Worm (Caenorhabditis elegans) whole organism, L2 larva: ENCODE results near the gene irld-18.
A peak's percentile ranks its signal among the peaks of the same experiment; 100 is the strongest.

ENCODE experiments used
- F13H6.1 ChIP-seq: sonication (generic microtip); optimal IDR thresholded peaks from 2 replicates; lab custom pipeline; 2016; ENCODE audit warnings: missing genetic modification characterization, missing compliant biosample characterization
- R02D3.7 ChIP-seq: fragments of 150-350 bp; optimal IDR thresholded peaks from 2 replicates; lab custom pipeline; 2014; ENCODE audit warnings: missing biosample characterization, missing genetic modification characterization
- Y55F3AM.14 ChIP-seq: fragments of 200-800 bp; sonication (Bioruptor generic); optimal IDR thresholded peaks from 2 replicates; lab custom pipeline; 2018; ENCODE audit warnings: mild to moderate bottlenecking, missing genetic modification characterization, missing compliant biosample characterization
- alr-1 ChIP-seq: fragments of 150-350 bp; optimal IDR thresholded peaks from 2 replicates; lab custom pipeline; 2014; ENCODE audit warnings: missing biosample characterization, missing genetic modification characterization
- ama-1 ChIP-seq: fragments of 150-350 bp; optimal IDR thresholded peaks from 2 replicates; lab custom pipeline; 2018; ENCODE audit warnings: inconsistent platforms
- blmp-1 ChIP-seq: sonication (generic microtip); optimal IDR thresholded peaks from 2 replicates; lab custom pipeline; 2017; ENCODE audit warnings: missing genetic modification characterization, mild to moderate bottlenecking, missing compliant biosample characterization, antibody characterized with exemption, moderate library complexity; ENCODE audit not compliant: insufficient read depth
- ceh-16 ChIP-seq: fragments of 150-350 bp; optimal IDR thresholded peaks from 2 replicates; lab custom pipeline; 2014; ENCODE audit warnings: missing biosample characterization, missing genetic modification characterization
- crh-2 ChIP-seq: sonication (generic microtip); optimal IDR thresholded peaks from 2 replicates; lab custom pipeline; 2017; ENCODE audit warnings: missing biosample characterization, missing genetic modification characterization
- dmd-4 ChIP-seq: sonication (generic microtip); optimal IDR thresholded peaks from 2 replicates; lab custom pipeline; 2017; ENCODE audit warnings: missing biosample characterization, missing genetic modification characterization
- egl-27 ChIP-seq: sonication (generic microtip); optimal IDR thresholded peaks from 3 replicates; lab custom pipeline; 2017; ENCODE audit warnings: missing biosample characterization, missing genetic modification reagents, missing genetic modification characterization
- elt-1 ChIP-seq: fragments of 150-350 bp; optimal IDR thresholded peaks from 2 replicates; lab custom pipeline; 2014; ENCODE audit warnings: missing biosample characterization, missing genetic modification characterization
- elt-3 ChIP-seq: sonication (generic microtip); optimal IDR thresholded peaks from 2 replicates; lab custom pipeline; 2017; ENCODE audit warnings: missing biosample characterization, missing genetic modification characterization
- fos-1 ChIP-seq: fragments of 150-350 bp; optimal IDR thresholded peaks from 2 replicates; lab custom pipeline; 2014; ENCODE audit warnings: missing biosample characterization, missing genetic modification characterization
- gmeb-1 ChIP-seq: fragments of 150-350 bp; optimal IDR thresholded peaks from 2 replicates; lab custom pipeline; 2014; ENCODE audit warnings: missing biosample characterization, missing genetic modification characterization
- lin-11 ChIP-seq: fragments of 150-350 bp; sonication (generic microtip); optimal IDR thresholded peaks from 2 replicates; lab custom pipeline; 2014; ENCODE audit warnings: missing biosample characterization, missing genetic modification characterization, inconsistent platforms, mixed read lengths
- lin-13 ChIP-seq: fragments of 150-350 bp; optimal IDR thresholded peaks from 2 replicates; lab custom pipeline; 2014; ENCODE audit warnings: missing biosample characterization, missing genetic modification reagents, missing genetic modification characterization
- lin-39 ChIP-seq: fragments of 150-350 bp; optimal IDR thresholded peaks from 2 replicates; lab custom pipeline; 2014; ENCODE audit warnings: missing biosample characterization, missing genetic modification reagents, missing genetic modification characterization
- lsy-2 ChIP-seq, 2 experiments: fragments of 150-350 bp in 1 of 2; sonication (generic microtip) in 1 of 2; optimal IDR thresholded peaks; 2 replicates each; lab custom pipeline; 2014 to 2017; ENCODE audit warnings: missing biosample characterization in 2 of 2, missing genetic modification characterization in 2 of 2
- mab-5 ChIP-seq: fragments of 150-350 bp; optimal IDR thresholded peaks from 2 replicates; lab custom pipeline; 2014; ENCODE audit warnings: missing biosample characterization, missing genetic modification characterization
- mbf-1 ChIP-seq: sonication (generic microtip); optimal IDR thresholded peaks from 2 replicates; lab custom pipeline; 2017; ENCODE audit warnings: missing biosample characterization, missing genetic modification characterization
- mdl-1 ChIP-seq, 2 experiments: fragments of 150-350 bp in 1 of 2; sonication (generic microtip) in 1 of 2; optimal IDR thresholded peaks; 2 replicates each; lab custom pipeline; 2017; ENCODE audit warnings: missing biosample characterization in 2 of 2, missing genetic modification characterization in 2 of 2
- nhr-10 ChIP-seq: sonication (generic microtip); optimal IDR thresholded peaks from 2 replicates; lab custom pipeline; 2017; ENCODE audit warnings: missing biosample characterization, missing genetic modification characterization
- nhr-11 ChIP-seq: fragments of 150-350 bp; optimal IDR thresholded peaks from 2 replicates; lab custom pipeline; 2014; ENCODE audit warnings: missing biosample characterization, missing genetic modification characterization
- nhr-12 ChIP-seq: fragments of 150-350 bp; optimal IDR thresholded peaks from 2 replicates; lab custom pipeline; 2014; ENCODE audit warnings: missing biosample characterization, missing genetic modification characterization
- nhr-129 ChIP-seq: fragments of 150-350 bp; optimal IDR thresholded peaks from 2 replicates; lab custom pipeline; 2014; ENCODE audit warnings: missing biosample characterization, missing genetic modification characterization
- nhr-21 ChIP-seq: fragments of 150-350 bp; optimal IDR thresholded peaks from 2 replicates; lab custom pipeline; 2014; ENCODE audit warnings: missing biosample characterization, missing genetic modification characterization
- nhr-23 ChIP-seq: fragments of 150-350 bp; optimal IDR thresholded peaks from 2 replicates; lab custom pipeline; 2014; ENCODE audit warnings: missing biosample characterization, missing genetic modification reagents, missing genetic modification characterization
- nhr-237 ChIP-seq: fragments of 150-350 bp; optimal IDR thresholded peaks from 2 replicates; lab custom pipeline; 2014; ENCODE audit warnings: missing biosample characterization, missing genetic modification characterization
- nhr-25 ChIP-seq: fragments of 150-350 bp; sonication (generic microtip); optimal IDR thresholded peaks from 3 replicates; lab custom pipeline; 2014; ENCODE audit warnings: missing biosample characterization, missing genetic modification characterization
- nhr-6 ChIP-seq: fragments of 150-350 bp; optimal IDR thresholded peaks from 2 replicates; lab custom pipeline; 2014; ENCODE audit warnings: missing biosample characterization, missing genetic modification characterization
- nhr-77 ChIP-seq: fragments of 150-350 bp; optimal IDR thresholded peaks from 2 replicates; lab custom pipeline; 2014; ENCODE audit warnings: missing biosample characterization, missing genetic modification characterization
- peb-1 ChIP-seq: fragments of 150-350 bp; optimal IDR thresholded peaks from 2 replicates; lab custom pipeline; 2014; ENCODE audit warnings: missing biosample characterization, missing genetic modification characterization
- sem-4 ChIP-seq: fragments of 150-350 bp; optimal IDR thresholded peaks from 2 replicates; lab custom pipeline; 2014; ENCODE audit warnings: missing biosample characterization, missing genetic modification reagents, missing genetic modification characterization
- skn-1 ChIP-seq: sonication (generic microtip); optimal IDR thresholded peaks from 2 replicates; lab custom pipeline; 2017; ENCODE audit warnings: missing biosample characterization, missing genetic modification characterization
- sma-3 ChIP-seq: sonication (generic microtip); optimal IDR thresholded peaks from 2 replicates; lab custom pipeline; 2016; ENCODE audit warnings: missing genetic modification reagents, missing genetic modification characterization, missing compliant biosample characterization
- sma-9 ChIP-seq, 2 experiments: fragments of 150-350 bp in 1 of 2; sonication (generic microtip) in 1 of 2; optimal IDR thresholded peaks; 2 replicates each; lab custom pipeline; 2014 to 2016; ENCODE audit warnings: missing genetic modification characterization in 2 of 2, mild to moderate bottlenecking in 1 of 2, missing biosample characterization in 1 of 2, missing compliant biosample characterization in 1 of 2, missing genetic modification reagents in 1 of 2, moderate library complexity in 1 of 2
- snpc-4 ChIP-seq: fragments of 150-350 bp; optimal IDR thresholded peaks from 2 replicates; lab custom pipeline; 2014; ENCODE audit warnings: missing biosample characterization, missing genetic modification characterization
- unc-39 ChIP-seq: fragments of 150-350 bp; optimal IDR thresholded peaks from 2 replicates; lab custom pipeline; 2014; ENCODE audit warnings: missing biosample characterization, missing genetic modification characterization
- unc-55 ChIP-seq: fragments of 150-350 bp; sonication (generic microtip); optimal IDR thresholded peaks from 3 replicates; lab custom pipeline; 2014; ENCODE audit warnings: missing biosample characterization, missing genetic modification reagents, missing genetic modification characterization
- unc-62 ChIP-seq: fragments of 150-350 bp; optimal IDR thresholded peaks from 2 replicates; lab custom pipeline; 2014; ENCODE audit warnings: missing biosample characterization, missing genetic modification reagents, missing genetic modification characterization
- zag-1 ChIP-seq: fragments of 150-350 bp; optimal IDR thresholded peaks from 2 replicates; lab custom pipeline; 2014; ENCODE audit warnings: missing biosample characterization, missing genetic modification characterization
- ztf-1 ChIP-seq: fragments of 200-800 bp; sonication (Bioruptor generic); conservative IDR thresholded peaks from 2 replicates; pipeline ENCODE4 v1.3.6; 2022; ENCODE audit warnings: missing genetic modification characterization, missing compliant biosample characterization
- ztf-4 ChIP-seq: fragments of 150-350 bp; optimal IDR thresholded peaks from 2 replicates; lab custom pipeline; 2014; ENCODE audit warnings: missing biosample characterization, missing genetic modification characterization

The irld-18 gene

DNA sequence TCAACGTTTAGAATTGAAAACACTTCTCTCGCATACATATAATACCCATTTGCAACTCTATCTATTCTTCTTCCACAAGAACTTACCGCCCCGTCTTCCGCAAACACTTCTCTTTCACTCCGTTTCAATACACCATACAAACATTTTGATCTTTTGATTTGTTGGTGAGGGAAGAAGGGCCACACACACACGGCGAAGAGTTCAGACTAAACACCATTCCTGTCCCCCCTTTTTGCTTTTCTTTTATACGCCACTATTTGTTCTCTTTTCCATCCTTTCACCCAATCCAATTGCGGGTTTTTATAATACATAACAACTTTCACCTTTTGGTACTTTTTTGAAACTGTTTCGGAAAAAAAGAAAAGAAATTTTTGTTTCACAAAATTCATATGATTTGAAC lies 24.3 kb upstream of the irld-18 start:
- TF ChIP-seq lin-13 (GFP tag; lab: Kevin White, UChicago) = no peak
- TF ChIP-seq F13H6.1 (tag; lab: Kevin White, UChicago) = peak; percentile 68
- TF ChIP-seq sma-9 (GFP tag; optimal IDR thresholded peaks at IDR 0.05; lab: Kevin White, UChicago) = peak; percentile 57
- TF ChIP-seq sma-9 (tag; optimal IDR thresholded peaks at IDR 0.05; lab: Kevin White, UChicago) = no peak
- no peak for TF ChIP-seq ama-1 (lab: Kevin White, UChicago)
- TF ChIP-seq unc-55 (GFP tag; lab: Kevin White, UChicago) = peak; percentile 25
- TF ChIP-seq nhr-129 (tag; lab: Kevin White, UChicago) = peak; percentile 38

DNA sequence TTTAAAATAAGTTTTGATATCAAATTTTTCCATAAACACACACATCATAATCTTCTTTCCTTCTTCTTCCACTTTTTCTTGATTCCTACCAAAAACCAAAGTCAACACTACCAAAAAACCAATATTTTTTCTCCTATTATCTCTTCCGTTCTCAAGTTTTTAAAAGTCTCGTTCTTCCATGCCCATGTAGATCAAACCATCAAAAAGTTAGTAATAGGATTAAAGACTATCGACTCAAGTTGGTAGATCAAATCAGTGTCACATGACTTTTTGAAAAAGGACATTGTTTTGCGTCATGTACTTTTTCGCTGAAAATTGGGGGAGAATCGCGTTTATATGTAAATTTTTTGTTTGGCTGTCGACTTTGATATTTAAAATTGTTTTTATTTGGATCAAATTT lies 22.2 kb upstream of the irld-18 start:
- peak; percentile 7 for TF ChIP-seq gmeb-1 (tag; lab: Kevin White, UChicago)
- TF ChIP-seq nhr-25 (tag; lab: Kevin White, UChicago) = no peak
- TF ChIP-seq ceh-16 = no peak
- TF ChIP-seq mbf-1 = no peak
- TF ChIP-seq sma-9 (GFP tag; optimal IDR thresholded peaks at IDR 0.05; lab: Kevin White, UChicago) = peak; percentile 44
- no peak for TF ChIP-seq sma-9 (tag; optimal IDR thresholded peaks at IDR 0.05; lab: Kevin White, UChicago)
- TF ChIP-seq mdl-1 (tag; optimal IDR thresholded peaks at IDR 0.05; lab: Kevin White, UChicago) = no peak
- TF ChIP-seq nhr-129 (tag; lab: Kevin White, UChicago) = peak; percentile 41
- TF ChIP-seq egl-27 (tag; lab: Kevin White, UChicago) = no peak
- TF ChIP-seq unc-55 (GFP tag; lab: Kevin White, UChicago) = no peak
- no peak for TF ChIP-seq lsy-2 (tag; optimal IDR thresholded peaks at IDR 0.05; lab: Kevin White, UChicago)
- TF ChIP-seq nhr-23 (tag; lab: Kevin White, UChicago) = no peak
- TF ChIP-seq unc-39 = no peak
- no peak for TF ChIP-seq sem-4
- no peak for TF ChIP-seq ztf-1 (GFP tag; lab: Robert Waterston, UW)
- TF ChIP-seq skn-1 (tag; lab: Kevin White, UChicago) = no peak
- no peak for TF ChIP-seq peb-1

DNA sequence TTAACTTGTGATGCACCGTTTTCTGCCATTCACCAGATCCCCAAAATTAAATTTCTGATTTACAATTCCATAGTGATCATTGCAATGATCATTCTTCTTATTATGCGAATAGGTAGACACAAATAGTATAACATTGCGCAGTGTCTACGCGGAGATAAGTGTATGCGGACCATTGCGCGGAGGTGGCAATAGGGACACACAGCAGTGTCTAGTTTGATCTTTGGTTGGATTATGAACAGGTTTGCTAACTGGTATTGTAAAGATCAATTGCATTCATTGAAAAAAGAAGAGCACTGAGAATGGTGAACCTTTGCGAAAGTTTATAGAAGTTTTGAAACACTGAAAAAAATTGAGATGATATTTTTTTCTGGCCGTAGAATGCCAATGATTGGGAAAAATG lies 18.5 kb upstream of the irld-18 start:
- no peak for TF ChIP-seq mbf-1
- TF ChIP-seq sma-9 (GFP tag; optimal IDR thresholded peaks at IDR 0.05; lab: Kevin White, UChicago) = peak; percentile 15
- no peak for TF ChIP-seq sma-9 (tag; optimal IDR thresholded peaks at IDR 0.05; lab: Kevin White, UChicago)
- TF ChIP-seq nhr-129 (tag; lab: Kevin White, UChicago) = peak; percentile 24

DNA sequence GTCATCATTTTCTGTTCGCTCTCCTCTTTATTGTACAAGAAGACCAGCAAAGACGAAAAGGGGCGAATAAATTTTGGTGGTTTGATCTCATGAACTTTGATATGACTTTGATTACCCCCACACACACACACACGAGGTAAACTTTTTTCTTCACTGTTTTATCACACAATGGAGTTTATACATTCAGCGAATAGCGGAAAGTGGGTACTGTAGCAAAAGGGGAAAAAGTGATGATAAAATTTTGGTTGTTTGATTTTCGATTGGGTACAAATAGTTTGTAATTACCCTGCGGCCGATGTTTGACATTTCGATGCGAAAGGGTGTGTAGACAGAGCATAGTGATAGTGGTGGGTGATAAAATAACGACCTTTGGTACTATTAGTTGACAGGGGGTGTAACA lies 13.4 kb upstream of the irld-18 start:
- no peak for TF ChIP-seq nhr-11
- TF ChIP-seq ztf-1 (GFP tag; lab: Robert Waterston, UW) = no peak
- no peak for TF ChIP-seq elt-3
- TF ChIP-seq unc-39 = no peak
- no peak for TF ChIP-seq lin-39 (tag; lab: Kevin White, UChicago)
- TF ChIP-seq sma-9 (GFP tag; optimal IDR thresholded peaks at IDR 0.05; lab: Kevin White, UChicago) = peak; percentile 100
- TF ChIP-seq sma-9 (tag; optimal IDR thresholded peaks at IDR 0.05; lab: Kevin White, UChicago) = peak; percentile 93
- peak; percentile 93 for TF ChIP-seq nhr-129 (tag; lab: Kevin White, UChicago)
- TF ChIP-seq ama-1 (lab: Kevin White, UChicago) = no peak
- TF ChIP-seq fos-1 (tag; lab: Kevin White, UChicago) = peak; percentile 96
- TF ChIP-seq nhr-12 (tag; lab: Kevin White, UChicago) = no peak
- peak; percentile 97 for TF ChIP-seq nhr-21
- TF ChIP-seq peb-1 = no peak
- no peak for TF ChIP-seq nhr-23 (tag; lab: Kevin White, UChicago)
- peak; percentile 83 for TF ChIP-seq skn-1 (tag; lab: Kevin White, UChicago)
- no peak for TF ChIP-seq nhr-10 (tag; lab: Kevin White, UChicago)
- no peak for TF ChIP-seq mbf-1
- TF ChIP-seq Y55F3AM.14 (GFP tag; lab: Kevin White, UChicago) = peak; percentile 91
- TF ChIP-seq blmp-1 (tag; lab: Kevin White, UChicago) = peak; percentile 86
- peak; percentile 89 for TF ChIP-seq nhr-6 (tag; lab: Kevin White, UChicago)
- peak; percentile 99 for TF ChIP-seq sma-3 (GFP tag; lab: Kevin White, UChicago)
- no peak for TF ChIP-seq unc-55 (GFP tag; lab: Kevin White, UChicago)
- TF ChIP-seq ztf-4 (tag; lab: Kevin White, UChicago) = peak; percentile 50
- no peak for TF ChIP-seq R02D3.7 (tag; lab: Kevin White, UChicago)
- TF ChIP-seq zag-1 = no peak
- peak; percentile 5 for TF ChIP-seq nhr-77 (tag; lab: Kevin White, UChicago)
- peak; percentile 94 for TF ChIP-seq F13H6.1 (tag; lab: Kevin White, UChicago)
- no peak for TF ChIP-seq mab-5 (tag; lab: Kevin White, UChicago)
- TF ChIP-seq lsy-2 (tag; optimal IDR thresholded peaks at IDR 0.05; lab: Kevin White, UChicago) = peak; percentile 7 to 92
- TF ChIP-seq unc-62 (GFP tag; lab: Kevin White, UChicago) = no peak
- TF ChIP-seq lin-13 (GFP tag; lab: Kevin White, UChicago) = peak; percentile 58
- TF ChIP-seq ceh-16 = no peak
- peak; percentile 51 for TF ChIP-seq sem-4
- TF ChIP-seq elt-1 = no peak
- no peak for TF ChIP-seq snpc-4 (tag; lab: Kevin White, UChicago)
- TF ChIP-seq nhr-237 (tag; lab: Kevin White, UChicago) = no peak
- no peak for TF ChIP-seq dmd-4 (tag; lab: Kevin White, UChicago)
- no peak for TF ChIP-seq lin-11 (tag; lab: Kevin White, UChicago)
- peak; percentile 76 for TF ChIP-seq gmeb-1 (tag; lab: Kevin White, UChicago)
- peak; percentile 78 to 92 for TF ChIP-seq mdl-1 (tag; optimal IDR thresholded peaks at IDR 0.05; lab: Kevin White, UChicago)
- peak; percentile 97 for TF ChIP-seq nhr-25 (tag; lab: Kevin White, UChicago)
- peak; percentile 94 for TF ChIP-seq egl-27 (tag; lab: Kevin White, UChicago)
- no peak for TF ChIP-seq alr-1
- TF ChIP-seq crh-2 (tag; lab: Kevin White, UChicago) = peak; percentile 97
